Fruit fly (Drosophila melanogaster): ENCODE results near the gene ssp3.

- TF ChIP-seq Gug (GFP tag; IDR thresholded peaks at IDR 0.05), result no peak
- TF ChIP-seq CG15336 (GFP tag; IDR thresholded peaks at IDR 0.05), result peak; percentile 66
- TF ChIP-seq Ets96B (tag; optimal IDR thresholded peaks at IDR 0.05), result peak; percentile 94
Observed at dm6 chr2L:18946636-18947514, 3.1 kb upstream of the ssp3 start.
